Worm (Caenorhabditis elegans) whole organism, young adult: ENCODE results near the gene E02C12.19.

Source experiments
- B0261.1 ChIP-seq: sonication (generic microtip); optimal IDR thresholded peaks from 2 replicates; lab custom pipeline; 2016; ENCODE audit warnings: mild to moderate bottlenecking, missing genetic modification characterization, moderate library complexity, missing compliant biosample characterization
- B0336.3 ChIP-seq: fragments of 200-800 bp; sonication (Bioruptor generic); IDR thresholded peaks from 2 replicates; pipeline ENCODE4 v1.3.6; 2022; ENCODE audit warnings: missing genetic modification characterization, missing compliant biosample characterization
- C17E4.6 ChIP-seq: fragments of 200-800 bp; sonication (Bioruptor generic); IDR thresholded peaks from 2 replicates; pipeline ENCODE4 v1.3.6; 2022; ENCODE audit warnings: missing genetic modification reagents, missing genetic modification characterization, missing compliant biosample characterization
- F22D6.2 ChIP-seq: sonication (generic microtip); optimal IDR thresholded peaks from 2 replicates; lab custom pipeline; 2016; ENCODE audit warnings: mild to moderate bottlenecking, missing genetic modification characterization, missing compliant biosample characterization
- F49E8.2 ChIP-seq: sonication (generic microtip); optimal IDR thresholded peaks from 3 replicates; lab custom pipeline; 2017; ENCODE audit warnings: missing genetic modification characterization, mild to moderate bottlenecking, missing compliant biosample characterization, antibody characterized with exemption, moderate library complexity; ENCODE audit not compliant: insufficient read depth
- F55B11.4 ChIP-seq: sonication (generic microtip); optimal IDR thresholded peaks from 2 replicates; lab custom pipeline; 2016; ENCODE audit warnings: missing compliant biosample characterization, missing genetic modification characterization, borderline replicate concordance; ENCODE audit not compliant: insufficient read depth
- T07F8.4 ChIP-seq: sonication (generic microtip); optimal IDR thresholded peaks from 2 replicates; lab custom pipeline; 2016; ENCODE audit warnings: mild to moderate bottlenecking, missing genetic modification characterization, moderate library complexity, missing compliant biosample characterization
- Y53G8AR.9 ChIP-seq: fragments of 200-800 bp; sonication (Bioruptor generic); conservative IDR thresholded peaks from 2 replicates; pipeline ENCODE4 v1.3.6; 2022; ENCODE audit warnings: missing genetic modification reagents, missing genetic modification characterization, missing compliant biosample characterization
- Y67H2A.10 ChIP-seq: fragments of 200-800 bp; sonication (Bioruptor generic); conservative IDR thresholded peaks from 2 replicates; pipeline ENCODE4 v1.3.6; 2022; ENCODE audit warnings: missing genetic modification reagents, missing genetic modification characterization, missing compliant biosample characterization
- ZK185.1 ChIP-seq: sonication (generic microtip); optimal IDR thresholded peaks from 2 replicates; lab custom pipeline; 2016; ENCODE audit warnings: mild to moderate bottlenecking, missing genetic modification characterization, missing compliant biosample characterization; ENCODE audit not compliant: poor library complexity, severe bottlenecking
- aptf-3 ChIP-seq: fragments of 200-800 bp; sonication (Bioruptor generic); IDR thresholded peaks from 2 replicates; pipeline ENCODE4 v1.3.6; 2022; ENCODE audit warnings: missing genetic modification characterization, missing compliant biosample characterization
- athp-1 ChIP-seq: sonication (generic microtip); optimal IDR thresholded peaks from 2 replicates; lab custom pipeline; 2017; ENCODE audit warnings: mild to moderate bottlenecking, missing genetic modification characterization, missing compliant biosample characterization
- attf-6 ChIP-seq: fragments of 200-800 bp; sonication (Bioruptor generic); IDR thresholded peaks from 2 replicates; pipeline ENCODE4 v1.3.6; 2022; ENCODE audit warnings: missing genetic modification reagents, missing genetic modification characterization, missing compliant biosample characterization
- cebp-2 ChIP-seq: fragments of 200-800 bp; sonication (Bioruptor generic); IDR thresholded peaks from 2 replicates; pipeline ENCODE4 v1.3.6; 2022; ENCODE audit warnings: missing genetic modification characterization, missing compliant biosample characterization
- ceh-27 ChIP-seq: fragments of 200-800 bp; sonication (Bioruptor generic); optimal IDR thresholded peaks from 2 replicates; lab custom pipeline; 2018; ENCODE audit warnings: mild to moderate bottlenecking, missing genetic modification characterization, moderate library complexity, missing compliant biosample characterization
- ceh-58 ChIP-seq: fragments of 200-800 bp; sonication (Bioruptor generic); IDR thresholded peaks from 2 replicates; pipeline ENCODE4 v1.3.6; 2022; ENCODE audit warnings: missing genetic modification characterization, missing compliant biosample characterization
- ceh-91 ChIP-seq: fragments of 200-800 bp; sonication (Bioruptor generic); IDR thresholded peaks from 2 replicates; pipeline ENCODE4 v1.3.6; 2022; ENCODE audit warnings: missing genetic modification reagents, missing genetic modification characterization, missing compliant biosample characterization
- chd-7 ChIP-seq: sonication (generic microtip); optimal IDR thresholded peaks from 2 replicates; lab custom pipeline; 2016; ENCODE audit warnings: mild to moderate bottlenecking, missing genetic modification characterization, moderate library complexity, missing compliant biosample characterization
- die-1 ChIP-seq: sonication (generic microtip); optimal IDR thresholded peaks from 2 replicates; lab custom pipeline; 2016; ENCODE audit warnings: missing genotype, mild to moderate bottlenecking, missing genetic modification characterization, missing compliant biosample characterization
- dox-1 ChIP-seq: fragments of 200-800 bp; sonication (Bioruptor generic); IDR thresholded peaks from 2 replicates; pipeline ENCODE4 v1.3.6; 2022; ENCODE audit warnings: missing genetic modification reagents, missing genetic modification characterization, missing compliant biosample characterization
- egl-18 ChIP-seq: fragments of 200-800 bp; sonication (Bioruptor generic); IDR thresholded peaks from 2 replicates; pipeline ENCODE4 v1.3.6; 2022; ENCODE audit warnings: missing genetic modification reagents, missing genetic modification characterization, missing compliant biosample characterization
- him-1 ChIP-seq: sonication (generic microtip); optimal IDR thresholded peaks from 2 replicates; lab custom pipeline; 2016; ENCODE audit warnings: missing genotype, missing genetic modification reagents, missing genetic modification characterization, missing compliant biosample characterization
- hrde-1 ChIP-seq: sonication (generic microtip); optimal IDR thresholded peaks from 2 replicates; lab custom pipeline; 2016; ENCODE audit warnings: missing genetic modification characterization, mild to moderate bottlenecking, missing compliant biosample characterization, moderate library complexity, missing genotype, missing genetic modification reagents, borderline replicate concordance
- lag-1 ChIP-seq: fragments of 200-800 bp; sonication (Bioruptor generic); IDR thresholded peaks from 2 replicates; pipeline ENCODE4 v1.3.6; 2022; ENCODE audit warnings: missing genetic modification reagents, missing genetic modification characterization, missing compliant biosample characterization
- lin-26 ChIP-seq: fragments of 200-800 bp; sonication (Bioruptor generic); IDR thresholded peaks from 2 replicates; pipeline ENCODE4 v1.3.6; 2022; ENCODE audit warnings: missing genetic modification reagents, missing genetic modification characterization, missing compliant biosample characterization
- lin-35 ChIP-seq, 3 experiments: fragments of 150-350 bp in 2 of 3; sonication (generic microtip) in 1 of 3; optimal IDR thresholded peaks; 2 replicates each; lab custom pipeline; 2014 to 2018; ENCODE audit warnings: missing biosample characterization in 3 of 3, missing genetic modification characterization in 3 of 3, missing genetic modification reagents in 3 of 3
- lsl-1 ChIP-seq: fragments of 200-800 bp; sonication (Bioruptor generic); optimal IDR thresholded peaks from 2 replicates; lab custom pipeline; 2018; ENCODE audit warnings: mild to moderate bottlenecking, missing genetic modification characterization, moderate library complexity, missing compliant biosample characterization
- lsy-27 ChIP-seq: sonication (generic microtip); optimal IDR thresholded peaks from 2 replicates; lab custom pipeline; 2017; ENCODE audit warnings: missing genetic modification characterization, mild to moderate bottlenecking, missing compliant biosample characterization, antibody characterized with exemption, missing genotype, borderline replicate concordance; ENCODE audit not compliant: insufficient read depth
- madf-10 ChIP-seq: sonication (generic microtip); optimal IDR thresholded peaks from 2 replicates; lab custom pipeline; 2016; ENCODE audit warnings: mild to moderate bottlenecking, missing genetic modification characterization, missing compliant biosample characterization
- madf-8 ChIP-seq: fragments of 200-800 bp; sonication (Bioruptor generic); conservative IDR thresholded peaks from 2 replicates; pipeline ENCODE4 v1.3.6; 2022; ENCODE audit warnings: missing genetic modification reagents, missing genetic modification characterization, missing compliant biosample characterization
- mxl-1 ChIP-seq: sonication (generic microtip); optimal IDR thresholded peaks from 2 replicates; lab custom pipeline; 2016; ENCODE audit warnings: missing genetic modification characterization, missing compliant biosample characterization
- nfya-2 ChIP-seq: fragments of 200-800 bp; sonication (Bioruptor generic); IDR thresholded peaks from 2 replicates; pipeline ENCODE4 v1.3.6; 2022; ENCODE audit warnings: missing genetic modification reagents, missing genetic modification characterization, missing compliant biosample characterization
- nhr-179 ChIP-seq: sonication (generic microtip); optimal IDR thresholded peaks from 2 replicates; lab custom pipeline; 2016; ENCODE audit warnings: mild to moderate bottlenecking, missing genetic modification characterization, missing compliant biosample characterization
- nhr-80 ChIP-seq: sonication (generic microtip); optimal IDR thresholded peaks from 2 replicates; lab custom pipeline; 2016; ENCODE audit warnings: missing genetic modification characterization, missing compliant biosample characterization
- rcor-1 ChIP-seq: fragments of 200-800 bp; sonication (Bioruptor generic); IDR thresholded peaks from 2 replicates; pipeline ENCODE4 v1.3.6; 2022; ENCODE audit warnings: missing genetic modification reagents, missing genetic modification characterization, missing compliant biosample characterization
- rec-8 ChIP-seq, 2 experiments: sonication (generic microtip); optimal IDR thresholded peaks; 2 replicates each; lab custom pipeline; 2016; ENCODE audit warnings: mild to moderate bottlenecking in 2 of 2, missing genetic modification characterization in 2 of 2, missing genetic modification reagents in 2 of 2, missing genotype in 2 of 2, missing biosample characterization in 1 of 2, missing compliant biosample characterization in 1 of 2, moderate library complexity in 1 of 2
- repo-1 ChIP-seq: sonication (generic microtip); optimal IDR thresholded peaks from 2 replicates; lab custom pipeline; 2017; ENCODE audit warnings: mild to moderate bottlenecking, missing genetic modification characterization, missing compliant biosample characterization
- rpc-1 ChIP-seq, 2 experiments: fragments of 150-350 bp in 1 of 2; sonication (generic microtip) in 1 of 2; optimal IDR thresholded peaks; 2 replicates each; lab custom pipeline; 2014 to 2018; ENCODE audit warnings: missing biosample characterization in 1 of 2, missing genetic modification characterization in 1 of 2, missing genetic modification reagents in 1 of 2, missing genotype in 1 of 2
- sdz-38 ChIP-seq: sonication (generic microtip); optimal IDR thresholded peaks from 2 replicates; lab custom pipeline; 2016; ENCODE audit warnings: missing genotype, missing genetic modification characterization, missing compliant biosample characterization
- sea-2 ChIP-seq: fragments of 200-800 bp; sonication (Bioruptor generic); IDR thresholded peaks from 2 replicates; pipeline ENCODE4 v1.3.6; 2022; ENCODE audit warnings: missing genetic modification characterization, missing compliant biosample characterization
- snpc-1.3 ChIP-seq: sonication (generic microtip); optimal IDR thresholded peaks from 2 replicates; lab custom pipeline; 2017; ENCODE audit warnings: missing genetic modification characterization, mild to moderate bottlenecking, missing compliant biosample characterization, antibody characterized with exemption, moderate library complexity, missing genotype, missing genetic modification reagents; ENCODE audit not compliant: insufficient read depth
- xnd-1 ChIP-seq: sonication (generic microtip); optimal IDR thresholded peaks from 2 replicates; lab custom pipeline; 2016; ENCODE audit warnings: missing genotype, missing genetic modification reagents, missing genetic modification characterization, missing compliant biosample characterization
- zfh-2 ChIP-seq: fragments of 200-800 bp; sonication (Bioruptor generic); conservative IDR thresholded peaks from 2 replicates; pipeline ENCODE4 v1.3.6; 2022; ENCODE audit warnings: missing genetic modification reagents, missing genetic modification characterization, missing compliant biosample characterization
- ztf-22 ChIP-seq: fragments of 200-800 bp; sonication (Bioruptor generic); optimal IDR thresholded peaks from 2 replicates; lab custom pipeline; 2018; ENCODE audit warnings: mild to moderate bottlenecking, missing genetic modification characterization, moderate library complexity, missing compliant biosample characterization
- ztf-28 ChIP-seq: fragments of 200-800 bp; sonication (Bioruptor generic); IDR thresholded peaks from 2 replicates; pipeline ENCODE4 v1.3.6; 2022; ENCODE audit warnings: missing genetic modification reagents, missing genetic modification characterization, missing compliant biosample characterization
- ztf-3 ChIP-seq: fragments of 200-800 bp; sonication (Bioruptor generic); optimal IDR thresholded peaks from 2 replicates; lab custom pipeline; 2018; ENCODE audit warnings: mild to moderate bottlenecking, missing genetic modification characterization, missing compliant biosample characterization

E02C12.19 gene

DNA sequence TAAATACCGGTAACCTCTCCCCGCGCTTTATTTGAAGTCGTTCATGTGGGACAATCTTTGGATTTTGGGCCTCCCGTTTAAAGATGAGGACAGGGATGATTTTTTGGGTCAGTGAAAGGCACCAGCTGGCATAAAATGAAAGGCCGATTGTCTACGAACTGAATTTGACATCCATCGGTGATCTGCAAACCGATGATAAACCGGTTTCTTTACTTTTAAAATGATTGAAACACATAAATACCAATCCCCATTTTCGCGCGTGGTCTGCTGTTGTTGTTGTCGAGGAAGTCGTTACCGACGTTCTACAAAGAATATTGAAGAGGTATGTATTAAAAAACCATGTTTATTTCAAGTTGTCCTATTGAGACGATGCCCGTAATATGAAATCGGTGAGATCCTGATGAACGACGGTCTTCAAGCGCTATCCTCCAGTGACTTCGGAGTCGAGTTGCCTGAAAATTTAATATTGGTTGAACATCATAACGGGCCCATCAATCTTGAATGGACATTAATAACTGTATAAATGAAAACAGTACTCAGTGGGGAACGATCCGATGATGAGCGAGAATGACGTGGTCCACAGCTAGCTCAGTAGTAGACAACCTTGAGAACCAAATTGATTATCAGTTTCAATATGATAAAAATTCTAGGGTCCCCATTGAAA is 33.2 kb downstream of the E02C12.19 start (continued):
- no peak for TF ChIP-seq F49E8.2 (tag; lab: Kevin White, UChicago)
- TF ChIP-seq madf-8 (GFP tag; lab: Robert Waterston, UW): no peak; the same call in 1 of the 2 replicates
- peak; percentile 8; the same call in 1 of the 2 replicates for TF ChIP-seq B0336.3 (GFP tag; lab: Robert Waterston, UW)
- TF ChIP-seq F22D6.2: no peak
- no peak for TF ChIP-seq sdz-38 (tag; lab: Kevin White, UChicago)
- TF ChIP-seq Y53G8AR.9 (GFP tag; lab: Robert Waterston, UW): peak; percentile 92
- no peak for TF ChIP-seq chd-7 (tag; lab: Kevin White, UChicago)
- TF ChIP-seq T07F8.4 (tag; lab: Kevin White, UChicago): no peak
- TF ChIP-seq lsy-27 (tag; lab: Kevin White, UChicago): no peak
- no peak for TF ChIP-seq xnd-1 (tag; lab: Kevin White, UChicago)
- no peak for TF ChIP-seq B0261.1 (tag; lab: Kevin White, UChicago)
- no peak for TF ChIP-seq snpc-1.3 (tag; lab: Kevin White, UChicago)
- no peak for TF ChIP-seq madf-10 (tag; lab: Kevin White, UChicago)
- TF ChIP-seq ZK185.1: peak; percentile 51
- TF ChIP-seq lin-26 (GFP tag; lab: Robert Waterston, UW): no peak; the same call in 1 of the 2 replicates
- no peak for TF ChIP-seq rpc-1 (optimal IDR thresholded peaks at IDR 0.05; lab: Kevin White, UChicago)
- no peak for TF ChIP-seq rpc-1 (tag; optimal IDR thresholded peaks at IDR 0.05; lab: Kevin White, UChicago)
- no peak for TF ChIP-seq lag-1 (GFP tag; lab: Robert Waterston, UW)
- no peak for TF ChIP-seq sea-2
- TF ChIP-seq lin-35 (GFP tag; optimal IDR thresholded peaks at IDR 0.05; lab: Kevin White, UChicago): no peak
- TF ChIP-seq egl-18 (GFP tag; lab: Robert Waterston, UW): 0 out of 2 replicates have a peak, but pooled peaks have one; percentile 7
- TF ChIP-seq him-1 (tag; lab: Kevin White, UChicago): no peak
- TF ChIP-seq lsl-1 (GFP tag; lab: Kevin White, UChicago): peak; percentile 32
- TF ChIP-seq aptf-3 (GFP tag; lab: Robert Waterston, UW): peak; percentile 57; the same call in 1 of the 2 replicates
- no peak for TF ChIP-seq nhr-80 (tag; lab: Kevin White, UChicago)
- peak; percentile 44 for TF ChIP-seq hrde-1 (tag; lab: Kevin White, UChicago)
- peak; percentile 60; the same call in 1 of the 2 replicates for TF ChIP-seq ceh-91 (GFP tag; lab: Robert Waterston, UW)
- TF ChIP-seq die-1 (tag; lab: Kevin White, UChicago): no peak
- peak; percentile 91 for TF ChIP-seq dox-1 (GFP tag; lab: Robert Waterston, UW)
- peak; percentile 22; the same call in 1 of the 2 replicates for TF ChIP-seq C17E4.6 (GFP tag; lab: Robert Waterston, UW)
- TF ChIP-seq athp-1: no peak
- no peak for TF ChIP-seq ceh-27
- TF ChIP-seq zfh-2 (GFP tag; lab: Robert Waterston, UW): no peak
- no peak for TF ChIP-seq ztf-3 (GFP tag; lab: Kevin White, UChicago)
- TF ChIP-seq nhr-179 (tag; lab: Kevin White, UChicago): no peak
- TF ChIP-seq cebp-2 (GFP tag; lab: Robert Waterston, UW): peak; percentile 74; the same call in 1 of the 2 replicates
- TF ChIP-seq ztf-22: no peak
- TF ChIP-seq rcor-1 (GFP tag; lab: Robert Waterston, UW): peak; percentile 62; the same call in 1 of the 2 replicates
- TF ChIP-seq Y67H2A.10: no peak; the same call in 1 of the 2 replicates
- no peak for TF ChIP-seq F55B11.4 (tag; lab: Kevin White, UChicago)
- no peak for TF ChIP-seq repo-1 (tag; lab: Kevin White, UChicago)
- peak; percentile 59 for TF ChIP-seq ztf-28
- peak; percentile 69; the same call in 1 of the 2 replicates for TF ChIP-seq ceh-58
- TF ChIP-seq rec-8 (tag; optimal IDR thresholded peaks at IDR 0.05; lab: Kevin White, UChicago): no peak
- TF ChIP-seq mxl-1 (tag; lab: Kevin White, UChicago): no peak
- TF ChIP-seq attf-6 (GFP tag; lab: Robert Waterston, UW): peak; percentile 33
- no peak for TF ChIP-seq nfya-2 (GFP tag; lab: Robert Waterston, UW)
